Worm (Caenorhabditis elegans): ENCODE results near the gene srg-15.

DNA sequence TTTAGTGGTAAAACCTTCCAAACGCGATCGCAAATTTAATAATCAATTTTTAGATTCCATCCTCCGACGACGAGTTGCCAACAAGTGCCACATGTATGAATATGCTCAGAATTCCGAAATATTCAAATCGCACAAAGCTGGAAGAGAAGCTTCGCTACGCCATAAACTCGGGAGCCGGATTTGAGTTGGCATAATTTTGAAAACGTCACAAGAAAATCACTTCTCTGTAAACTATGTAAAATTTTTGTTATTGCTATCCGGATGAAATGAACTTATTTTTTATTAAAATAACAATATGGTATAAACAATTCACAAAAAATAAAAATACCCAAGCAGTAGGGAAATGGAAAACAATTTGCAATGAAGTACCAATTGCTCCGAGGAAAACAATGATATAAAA lies 41.3 kb downstream of the srg-15 start:
- TF ChIP-seq hmbx-1 (tag; optimal IDR thresholded peaks at IDR 0.05) (no peak), ceh-36 (tag; optimal IDR thresholded peaks at IDR 0.05) (no peak), scrt-1 (GFP tag; IDR thresholded peaks at IDR 0.05) (no peak), flt-1 (GFP tag; IDR thresholded peaks at IDR 0.05) (no peak), B0310.2 (tag; optimal IDR thresholded peaks at IDR 0.05) (no peak)
